1 fruit fly cellular context compared by ENCODE assay signal in genomic region chr2L:12463037-12463436, dm6.
A peak's percentile ranks its signal among the peaks of the same experiment; 100 is the strongest.
TF ChIP-seq lines count a peak whose summit lies in the region.

No protein-coding gene starts in this region.

TF ChIP-seq in whole organism, embryonic, 481 proteins besides CTCF, POLR2A, EP300 and RAD21 (continued from another document):
- TF ChIP-seq CG9932 (GFP tag; IDR thresholded peaks at IDR 0.05; lab: Robert Waterston, UW) = 0 out of 2 replicates have a peak, but pooled peaks have one; percentile 32
- no peak for TF ChIP-seq Dll (GFP tag; IDR thresholded peaks at IDR 0.05; lab: Robert Waterston, UW; ENCODE audit: partially characterized antibody)
- TF ChIP-seq tna (GFP tag; IDR thresholded peaks at IDR 0.05; lab: Robert Waterston, UW; ENCODE audit: partially characterized antibody) = no peak
- TF ChIP-seq CG4424 (GFP tag; optimal IDR thresholded peaks at IDR 0.05; lab: Kevin White, UChicago) = no peak
- no peak for TF ChIP-seq Oli (tag; optimal IDR thresholded peaks at IDR 0.05; lab: Kevin White, UChicago)
- no peak for TF ChIP-seq jumu (GFP tag; optimal IDR thresholded peaks at IDR 0.05; lab: Kevin White, UChicago)
- no peak for TF ChIP-seq gcm (GFP tag; optimal IDR thresholded peaks at IDR 0.05; lab: Kevin White, UChicago)
- no peak for TF ChIP-seq CG12219 (GFP tag; optimal IDR thresholded peaks at IDR 0.05; lab: Kevin White, UChicago)
- TF ChIP-seq Gug (GFP tag; IDR thresholded peaks at IDR 0.05; lab: Robert Waterston, UW) = no peak
- TF ChIP-seq tgo (GFP tag; IDR thresholded peaks at IDR 0.05; lab: Robert Waterston, UW) = no peak
- TF ChIP-seq ac (GFP tag; optimal IDR thresholded peaks at IDR 0.05; lab: Kevin White, UChicago) = no peak
- peak; percentile 10 for TF ChIP-seq CG15269 (tag; optimal IDR thresholded peaks at IDR 0.05; lab: Kevin White, UChicago)
- no peak for TF ChIP-seq Mes4 (GFP tag; optimal IDR thresholded peaks at IDR 0.05; lab: Kevin White, UChicago)
- TF ChIP-seq h (optimal IDR thresholded peaks at IDR 0.05; lab: Kevin White, UChicago) = no peak
- TF ChIP-seq D19B (GFP tag; optimal IDR thresholded peaks at IDR 0.05; lab: Kevin White, UChicago) = no peak
- no peak for TF ChIP-seq CG33557 (GFP tag; optimal IDR thresholded peaks at IDR 0.05; lab: Kevin White, UChicago)
- TF ChIP-seq Fer1 (GFP tag; optimal IDR thresholded peaks at IDR 0.05; lab: Kevin White, UChicago) = peak; percentile 66
- TF ChIP-seq Atf6 (GFP tag; IDR thresholded peaks at IDR 0.05; lab: Robert Waterston, UW) = no peak
- TF ChIP-seq onecut (GFP tag; IDR thresholded peaks at IDR 0.05; lab: Robert Waterston, UW) = no peak; the same call in 1 of the 2 replicates
- no peak for TF ChIP-seq CG9797 (GFP tag; optimal IDR thresholded peaks at IDR 0.05; lab: Kevin White, UChicago)
- TF ChIP-seq CG6683 (GFP tag; optimal IDR thresholded peaks at IDR 0.05; lab: Kevin White, UChicago) = peak; percentile 3
- TF ChIP-seq rib (GFP tag; IDR thresholded peaks at IDR 0.05; lab: Robert Waterston, UW) = 0 out of 2 replicates have a peak, but pooled peaks have one; percentile 35
- peak; percentile 65 for TF ChIP-seq sug (tag; optimal IDR thresholded peaks at IDR 0.05; lab: Kevin White, UChicago)
- no peak for TF ChIP-seq CG4360 (GFP tag; IDR thresholded peaks at IDR 0.05; lab: Robert Waterston, UW)
- no peak for TF ChIP-seq btn (GFP tag; optimal IDR thresholded peaks at IDR 0.05; lab: Kevin White, UChicago)
- TF ChIP-seq CG17385 (GFP tag; optimal IDR thresholded peaks at IDR 0.05; lab: Kevin White, UChicago) = peak; percentile 17
- peak; percentile 42 for TF ChIP-seq PHDP (tag; optimal IDR thresholded peaks at IDR 0.05; lab: Kevin White, UChicago)
- no peak for TF ChIP-seq Dfd (GFP tag; optimal IDR thresholded peaks at IDR 0.05; lab: Kevin White, UChicago)
- no peak for TF ChIP-seq crc (GFP tag; optimal IDR thresholded peaks at IDR 0.05; lab: Kevin White, UChicago)
- TF ChIP-seq z (GFP tag; IDR thresholded peaks at IDR 0.05; lab: Robert Waterston, UW) = no peak
- no peak for TF ChIP-seq sna (GFP tag; IDR thresholded peaks at IDR 0.05; lab: Robert Waterston, UW; ENCODE audit: partially characterized antibody)
- no peak for TF ChIP-seq en (GFP tag; optimal IDR thresholded peaks at IDR 0.05; lab: Kevin White, UChicago)
- no peak for TF ChIP-seq zf30C (GFP tag; optimal IDR thresholded peaks at IDR 0.05; lab: Kevin White, UChicago)
- TF ChIP-seq wor (GFP tag; IDR thresholded peaks at IDR 0.05; lab: Robert Waterston, UW) = no peak
- no peak for TF ChIP-seq mam (GFP tag; optimal IDR thresholded peaks at IDR 0.05; lab: Kevin White, UChicago)
- peak; percentile 48 for TF ChIP-seq cwo (GFP tag; optimal IDR thresholded peaks at IDR 0.05; lab: Kevin White, UChicago)
- no peak for TF ChIP-seq mld (GFP tag; IDR thresholded peaks at IDR 0.05; lab: Robert Waterston, UW; ENCODE audit: partially characterized antibody)
- peak; percentile 13 for TF ChIP-seq sqz (GFP tag; optimal IDR thresholded peaks at IDR 0.05; lab: Kevin White, UChicago)
- no peak for TF ChIP-seq YL-1 (GFP tag; optimal IDR thresholded peaks at IDR 0.05; lab: Kevin White, UChicago)
- no peak for TF ChIP-seq Dbx (GFP tag; IDR thresholded peaks at IDR 0.05; lab: Robert Waterston, UW)
- no peak for TF ChIP-seq CG12659 (GFP tag; optimal IDR thresholded peaks at IDR 0.05; lab: Kevin White, UChicago)
- no peak for TF ChIP-seq lbe (GFP tag; optimal IDR thresholded peaks at IDR 0.05; lab: Kevin White, UChicago)
- TF ChIP-seq CG10462 (GFP tag; optimal IDR thresholded peaks at IDR 0.05; lab: Kevin White, UChicago) = no peak
- no peak for TF ChIP-seq H2.0 (GFP tag; IDR thresholded peaks at IDR 0.05; lab: Robert Waterston, UW)
- TF ChIP-seq bcd (GFP tag; optimal IDR thresholded peaks at IDR 0.05; lab: Kevin White, UChicago) = no peak
